Worm (Caenorhabditis elegans) whole organism, L3 larva: ENCODE results near the gene W04H10.2.

Experiments used
- elt-3 ChIP-seq, 3 experiments: fragments of 150-350 bp in 1 of 3; sonication (generic microtip) in 2 of 3; optimal IDR thresholded peaks; 2 replicates in 2 of 3; 4 replicates in 1 of 3; lab custom pipeline; 2014 to 2017; ENCODE audit warnings: missing biosample characterization in 3 of 3, missing genetic modification characterization in 3 of 3
- fos-1 ChIP-seq: fragments of 150-350 bp; optimal IDR thresholded peaks from 2 replicates; lab custom pipeline; 2014; ENCODE audit warnings: missing biosample characterization, missing genetic modification characterization
- lin-15B ChIP-seq: fragments of 150-350 bp; optimal IDR thresholded peaks from 2 replicates; lab custom pipeline; 2014; ENCODE audit warnings: missing biosample characterization, missing genetic modification characterization
- lin-39 ChIP-seq: fragments of 150-350 bp; optimal IDR thresholded peaks from 2 replicates; lab custom pipeline; 2018; ENCODE audit warnings: missing biosample characterization, missing genetic modification reagents, missing genetic modification characterization
- mdl-1 ChIP-seq: fragments of 150-350 bp; optimal IDR thresholded peaks from 2 replicates; lab custom pipeline; 2014; ENCODE audit warnings: missing biosample characterization, missing genetic modification characterization
- mml-1 ChIP-seq: fragments of 150-350 bp; sonication (generic microtip); optimal IDR thresholded peaks from 3 replicates; lab custom pipeline; 2014; ENCODE audit warnings: missing biosample characterization, missing genetic modification characterization
- nhr-237 ChIP-seq: fragments of 150-350 bp; optimal IDR thresholded peaks from 2 replicates; lab custom pipeline; 2014; ENCODE audit warnings: missing biosample characterization, missing genetic modification characterization
- nhr-76 ChIP-seq: fragments of 150-350 bp; sonication (generic microtip); optimal IDR thresholded peaks from 5 replicates; lab custom pipeline; 2014; ENCODE audit warnings: missing biosample characterization, missing genetic modification characterization
- pqm-1 ChIP-seq: fragments of 150-350 bp; optimal IDR thresholded peaks from 2 replicates; lab custom pipeline; 2017; ENCODE audit warnings: missing biosample characterization, missing genetic modification characterization, inconsistent platforms

- no peak for TF ChIP-seq lin-39
- TF ChIP-seq lin-15B (tag; lab: Kevin White, UChicago) = no peak
- TF ChIP-seq elt-3 (tag; optimal IDR thresholded peaks at IDR 0.05; lab: Kevin White, UChicago) = no peak
- TF ChIP-seq fos-1 (tag; lab: Kevin White, UChicago) = no peak
- no peak for TF ChIP-seq mdl-1 (tag; lab: Kevin White, UChicago)
- TF ChIP-seq mml-1 (tag; lab: Kevin White, UChicago) = no peak
- TF ChIP-seq pqm-1 (tag; lab: Kevin White, UChicago) = no peak
- no peak for TF ChIP-seq nhr-237 (tag; lab: Kevin White, UChicago)
- TF ChIP-seq nhr-76 (tag; lab: Kevin White, UChicago) = no peak
Measured at ce11 chrII:639467-639866, 34.1 kb downstream of the W04H10.2 start, which contains the start of gene K07E8.6.
